Worm (Caenorhabditis elegans) whole organism, L3 larva: ENCODE results near the gene hal-3.

Experiments used
- R02D3.7 ChIP-seq: fragments of 150-350 bp; optimal IDR thresholded peaks from 2 replicates; lab custom pipeline; 2014; ENCODE audit warnings: missing biosample characterization, missing genetic modification characterization
- ZK546.5 ChIP-seq: sonication (generic microtip); optimal IDR thresholded peaks from 2 replicates; lab custom pipeline; 2017; ENCODE audit warnings: missing biosample characterization, missing genetic modification characterization
- aly-2 ChIP-seq: fragments of 150-350 bp; optimal IDR thresholded peaks from 2 replicates; lab custom pipeline; 2014; ENCODE audit warnings: missing biosample characterization, missing genetic modification characterization
- ama-1 ChIP-seq: fragments of 150-350 bp; optimal IDR thresholded peaks from 2 replicates; lab custom pipeline; 2018
- ceh-16 ChIP-seq: sonication (generic microtip); optimal IDR thresholded peaks from 2 replicates; lab custom pipeline; 2017; ENCODE audit warnings: missing biosample characterization, missing genetic modification characterization
- ceh-28 ChIP-seq: fragments of 150-350 bp; optimal IDR thresholded peaks from 2 replicates; lab custom pipeline; 2014; ENCODE audit warnings: missing biosample characterization, missing genetic modification reagents, missing genetic modification characterization
- ceh-82 ChIP-seq: fragments of 150-350 bp; optimal IDR thresholded peaks from 2 replicates; lab custom pipeline; 2014; ENCODE audit warnings: missing biosample characterization, missing genetic modification characterization
- ceh-9 ChIP-seq: sonication (generic microtip); optimal IDR thresholded peaks from 2 replicates; lab custom pipeline; 2018; ENCODE audit warnings: missing biosample characterization, missing genetic modification characterization
- daf-12 ChIP-seq: fragments of 150-350 bp; optimal IDR thresholded peaks from 2 replicates; lab custom pipeline; 2014; ENCODE audit warnings: missing biosample characterization, missing genetic modification reagents, missing genetic modification characterization
- egl-27 ChIP-seq: sonication (generic microtip); optimal IDR thresholded peaks from 4 replicates; lab custom pipeline; 2017; ENCODE audit warnings: missing biosample characterization, missing genetic modification reagents, missing genetic modification characterization
- egl-5 ChIP-seq: fragments of 150-350 bp; optimal IDR thresholded peaks from 2 replicates; lab custom pipeline; 2017; ENCODE audit warnings: missing biosample characterization, missing genetic modification reagents, missing genetic modification characterization, inconsistent platforms
- elt-1 ChIP-seq: fragments of 150-350 bp; optimal IDR thresholded peaks from 2 replicates; lab custom pipeline; 2014; ENCODE audit warnings: missing biosample characterization, missing genetic modification characterization
- elt-2 ChIP-seq: sonication (generic microtip); optimal IDR thresholded peaks from 2 replicates; lab custom pipeline; 2016; ENCODE audit warnings: missing genetic modification reagents, mild to moderate bottlenecking, missing genetic modification characterization, missing compliant biosample characterization
- elt-3 ChIP-seq, 3 experiments: fragments of 150-350 bp in 1 of 3; sonication (generic microtip) in 2 of 3; optimal IDR thresholded peaks; 2 replicates in 2 of 3; 4 replicates in 1 of 3; lab custom pipeline; 2014 to 2017; ENCODE audit warnings: missing biosample characterization in 3 of 3, missing genetic modification characterization in 3 of 3
- fkh-10 ChIP-seq: sonication (generic microtip); optimal IDR thresholded peaks from 2 replicates; lab custom pipeline; 2017; ENCODE audit warnings: missing biosample characterization, missing genetic modification reagents, missing genetic modification characterization
- fkh-2 ChIP-seq: fragments of 150-350 bp; optimal IDR thresholded peaks from 2 replicates; lab custom pipeline; 2014; ENCODE audit warnings: missing biosample characterization, missing genetic modification reagents, missing genetic modification characterization
- hmg-11 ChIP-seq: sonication (generic microtip); optimal IDR thresholded peaks from 2 replicates; lab custom pipeline; 2016; ENCODE audit warnings: missing genetic modification characterization, missing compliant biosample characterization
- jun-1 ChIP-seq: fragments of 150-350 bp; optimal IDR thresholded peaks from 2 replicates; lab custom pipeline; 2014; ENCODE audit warnings: missing biosample characterization, missing genetic modification reagents, missing genetic modification characterization
- lin-15B ChIP-seq: fragments of 150-350 bp; optimal IDR thresholded peaks from 2 replicates; lab custom pipeline; 2014; ENCODE audit warnings: missing biosample characterization, missing genetic modification characterization
- lin-39 ChIP-seq: fragments of 150-350 bp; optimal IDR thresholded peaks from 2 replicates; lab custom pipeline; 2018; ENCODE audit warnings: missing biosample characterization, missing genetic modification reagents, missing genetic modification characterization
- lsy-12 ChIP-seq: sonication (generic microtip); optimal IDR thresholded peaks from 2 replicates; lab custom pipeline; 2016; ENCODE audit warnings: mild to moderate bottlenecking, missing genetic modification characterization, missing compliant biosample characterization
- nfya-1 ChIP-seq: sonication (generic microtip); optimal IDR thresholded peaks from 2 replicates; lab custom pipeline; 2017; ENCODE audit warnings: missing genetic modification characterization, mild to moderate bottlenecking, missing compliant biosample characterization, antibody characterized with exemption, moderate library complexity; ENCODE audit not compliant: insufficient read depth
- nhr-11 ChIP-seq: fragments of 150-350 bp; optimal IDR thresholded peaks from 2 replicates; lab custom pipeline; 2014; ENCODE audit warnings: missing biosample characterization, missing genetic modification characterization
- nhr-12 ChIP-seq: fragments of 150-350 bp; optimal IDR thresholded peaks from 2 replicates; lab custom pipeline; 2014; ENCODE audit warnings: missing biosample characterization, missing genetic modification characterization
- nhr-23 ChIP-seq: fragments of 150-350 bp; optimal IDR thresholded peaks from 2 replicates; lab custom pipeline; 2014; ENCODE audit warnings: missing biosample characterization, missing genetic modification reagents, missing genetic modification characterization
- nhr-237 ChIP-seq: fragments of 150-350 bp; optimal IDR thresholded peaks from 2 replicates; lab custom pipeline; 2014; ENCODE audit warnings: missing biosample characterization, missing genetic modification characterization
- nhr-25 ChIP-seq: sonication (generic microtip); optimal IDR thresholded peaks from 2 replicates; lab custom pipeline; 2017; ENCODE audit warnings: missing biosample characterization, missing genetic modification characterization
- nhr-28 ChIP-seq: fragments of 150-350 bp; optimal IDR thresholded peaks from 2 replicates; lab custom pipeline; 2014; ENCODE audit warnings: missing biosample characterization, missing genetic modification characterization
- nhr-43 ChIP-seq: sonication (generic microtip); optimal IDR thresholded peaks from 2 replicates; lab custom pipeline; 2016; ENCODE audit warnings: mild to moderate bottlenecking, missing genetic modification characterization, missing compliant biosample characterization; ENCODE audit not compliant: poor library complexity, severe bottlenecking
- nhr-67 ChIP-seq: fragments of 150-350 bp; optimal IDR thresholded peaks from 2 replicates; lab custom pipeline; 2014; ENCODE audit warnings: missing biosample characterization, missing genetic modification characterization
- nhr-76 ChIP-seq: fragments of 150-350 bp; sonication (generic microtip); optimal IDR thresholded peaks from 5 replicates; lab custom pipeline; 2014; ENCODE audit warnings: missing biosample characterization, missing genetic modification characterization
- nhr-77 ChIP-seq: fragments of 150-350 bp; optimal IDR thresholded peaks from 2 replicates; lab custom pipeline; 2014; ENCODE audit warnings: missing biosample characterization, missing genetic modification characterization
- pha-4 ChIP-seq: fragments of 150-350 bp; optimal IDR thresholded peaks from 2 replicates; lab custom pipeline; 2014; ENCODE audit warnings: missing biosample characterization, missing genetic modification reagents, missing genetic modification characterization
- pqm-1 ChIP-seq: fragments of 150-350 bp; optimal IDR thresholded peaks from 2 replicates; lab custom pipeline; 2017; ENCODE audit warnings: missing biosample characterization, missing genetic modification characterization, inconsistent platforms
- sea-2 ChIP-seq: fragments of 150-350 bp; sonication (generic microtip); optimal IDR thresholded peaks from 4 replicates; lab custom pipeline; 2014; ENCODE audit warnings: missing biosample characterization, missing genetic modification reagents, missing genetic modification characterization
- skn-1 ChIP-seq: fragments of 150-350 bp; optimal IDR thresholded peaks from 2 replicates; lab custom pipeline; 2014; ENCODE audit warnings: missing biosample characterization, missing genetic modification characterization
- snpc-4 ChIP-seq: fragments of 150-350 bp; optimal IDR thresholded peaks from 2 replicates; lab custom pipeline; 2014; ENCODE audit warnings: missing biosample characterization, missing genetic modification characterization
- tbx-2 ChIP-seq: sonication (generic microtip); optimal IDR thresholded peaks from 2 replicates; lab custom pipeline; 2016; ENCODE audit warnings: mild to moderate bottlenecking, missing genetic modification characterization, missing compliant biosample characterization
- unc-39 ChIP-seq: sonication (generic microtip); optimal IDR thresholded peaks from 4 replicates; lab custom pipeline; 2017; ENCODE audit warnings: missing biosample characterization, missing genetic modification characterization
- unc-62 ChIP-seq: fragments of 150-350 bp; sonication (generic microtip); optimal IDR thresholded peaks from 4 replicates; lab custom pipeline; 2014; ENCODE audit warnings: missing biosample characterization, missing genetic modification reagents, missing genetic modification characterization
- zag-1 ChIP-seq: fragments of 150-350 bp; optimal IDR thresholded peaks from 2 replicates; lab custom pipeline; 2014; ENCODE audit warnings: missing biosample characterization, missing genetic modification characterization
- ztf-11 ChIP-seq: fragments of 150-350 bp; optimal IDR thresholded peaks from 2 replicates; lab custom pipeline; 2014; ENCODE audit warnings: missing biosample characterization, missing genetic modification characterization
- ztf-4 ChIP-seq: fragments of 150-350 bp; optimal IDR thresholded peaks from 2 replicates; lab custom pipeline; 2014; ENCODE audit warnings: missing biosample characterization, missing genetic modification characterization

Gene hal-3

ce11 chrII:9649191-9649590 is 32.3 kb upstream of the hal-3 start, which contains the start of gene ZK1307.9:
TSS of gene ZK1307.9 (plus strand) at chrII:9649491.
- no peak for TF ChIP-seq lin-39
- TF ChIP-seq tbx-2 (tag; lab: Kevin White, UChicago): no peak
- no peak for TF ChIP-seq elt-3 (tag; optimal IDR thresholded peaks at IDR 0.05; lab: Kevin White, UChicago)
- no peak for TF ChIP-seq lin-15B (tag; lab: Kevin White, UChicago)
- TF ChIP-seq elt-2: no peak
- TF ChIP-seq nhr-43 (tag; lab: Kevin White, UChicago): no peak
- TF ChIP-seq skn-1 (tag; lab: Kevin White, UChicago): no peak
- TF ChIP-seq pha-4 (tag; lab: Kevin White, UChicago): no peak
- no peak for TF ChIP-seq ama-1 (lab: Kevin White, UChicago)
- no peak for TF ChIP-seq nhr-76 (tag; lab: Kevin White, UChicago)
- no peak for TF ChIP-seq ceh-82
- TF ChIP-seq nfya-1 (tag; lab: Kevin White, UChicago): no peak

DNA sequence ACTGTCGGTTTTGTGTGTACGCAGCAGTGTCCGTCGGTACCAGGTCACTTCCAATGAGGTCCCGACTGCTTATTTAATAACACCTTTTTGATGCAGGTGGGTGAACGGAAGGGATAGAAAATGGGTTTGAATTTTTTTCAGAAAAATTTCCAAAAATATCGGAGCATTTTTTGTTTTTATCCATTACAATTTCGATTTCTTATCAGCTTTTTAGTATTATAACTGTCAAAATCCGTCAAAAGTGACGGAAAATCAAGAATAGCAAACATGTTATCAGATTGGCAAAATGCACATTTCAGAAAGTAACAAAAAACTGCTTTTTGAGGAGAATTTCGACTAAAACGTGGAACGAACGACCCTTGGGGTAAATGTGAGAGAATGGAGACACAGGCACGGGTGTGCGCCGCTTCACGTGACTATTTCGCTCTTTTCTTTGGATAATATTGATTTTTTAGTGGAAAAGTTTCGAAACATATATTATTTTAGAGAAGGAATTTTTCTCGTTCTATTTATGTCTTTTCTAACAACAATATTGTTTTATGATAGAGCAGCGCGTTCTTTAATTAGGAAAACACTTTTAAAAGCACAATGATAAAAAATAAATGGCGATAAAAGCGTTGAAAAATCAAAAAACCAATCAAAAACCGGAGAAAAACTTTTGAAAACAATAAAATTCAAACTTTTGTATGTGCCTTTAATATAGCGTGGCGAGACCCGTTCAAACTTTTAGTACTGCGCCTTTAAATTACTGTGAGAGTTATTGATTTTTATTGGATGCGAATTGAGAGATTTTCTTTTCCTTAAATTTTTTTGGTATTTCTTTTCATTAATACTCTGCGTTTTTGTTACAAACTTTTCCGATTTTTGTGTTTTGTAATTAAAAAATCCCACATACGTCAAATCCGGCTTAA is 30.3 kb upstream of the hal-3 start, which contains the start of gene sqv-8:
sqv-8 (plus strand) TSS at position 51 of the 911 bp plus-strand sequence.
- TF ChIP-seq lin-15B (tag; lab: Kevin White, UChicago) (no peak), ztf-11 (no peak), elt-2 (peak; percentile 73), ceh-9 (tag; lab: Kevin White, UChicago) (no peak), snpc-4 (tag; lab: Kevin White, UChicago) (no peak), nhr-25 (tag; lab: Kevin White, UChicago) (no peak), sea-2 (GFP tag; lab: Kevin White, UChicago) (no peak), tbx-2 (tag; lab: Kevin White, UChicago) (no peak), elt-3 (tag; optimal IDR thresholded peaks at IDR 0.05; lab: Kevin White, UChicago) (no peak), nfya-1 (tag; lab: Kevin White, UChicago) (peak; percentile 33), zag-1 (tag; lab: Kevin White, UChicago) (no peak), fkh-2 (tag; lab: Kevin White, UChicago) (no peak), ceh-28 (tag; lab: Kevin White, UChicago) (peak; percentile 63), unc-39 (tag; lab: Kevin White, UChicago) (no peak)
- TF ChIP-seq, all 47 proteins: peak for 3

DNA sequence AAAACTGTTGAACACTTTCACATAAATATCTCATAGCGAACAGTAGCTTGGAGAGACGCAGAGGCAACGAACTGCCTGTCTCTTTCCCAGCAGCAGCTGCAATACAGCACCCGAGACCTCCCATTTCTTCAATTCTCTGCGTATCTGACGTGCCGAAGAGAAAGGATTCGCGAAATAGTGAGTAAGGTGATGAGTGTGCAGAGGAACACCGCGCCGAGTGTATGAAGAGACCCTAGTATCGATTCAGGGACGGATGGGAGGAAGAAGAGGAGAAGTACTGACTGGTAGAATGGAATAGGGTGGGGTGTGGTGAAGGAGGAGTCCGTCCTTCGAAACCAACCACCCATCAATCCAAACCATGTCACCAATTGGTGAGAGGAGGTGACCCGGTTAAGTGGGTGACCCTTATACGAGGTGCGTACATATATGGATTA is 29.2 kb upstream of the hal-3 start:
- TF ChIP-seq lsy-12 (tag; lab: Kevin White, UChicago): peak; percentile 56
- TF ChIP-seq nfya-1 (tag; lab: Kevin White, UChicago): peak; percentile 88
- TF ChIP-seq skn-1 (tag; lab: Kevin White, UChicago): no peak
- no peak for TF ChIP-seq nhr-237 (tag; lab: Kevin White, UChicago)
- TF ChIP-seq R02D3.7 (tag; lab: Kevin White, UChicago): peak; percentile 47
- TF ChIP-seq ztf-4 (tag; lab: Kevin White, UChicago): no peak
- peak; percentile 77 for TF ChIP-seq pha-4 (tag; lab: Kevin White, UChicago)
- TF ChIP-seq elt-2: peak; percentile 60
- TF ChIP-seq unc-39 (tag; lab: Kevin White, UChicago): no peak
- peak; percentile 86 for TF ChIP-seq hmg-11
- TF ChIP-seq elt-3 (tag; optimal IDR thresholded peaks at IDR 0.05; lab: Kevin White, UChicago): no peak
- TF ChIP-seq nhr-43 (tag; lab: Kevin White, UChicago): peak; percentile 41
- TF ChIP-seq tbx-2 (tag; lab: Kevin White, UChicago): peak; percentile 30
- no peak for TF ChIP-seq egl-27
- peak; percentile 13 for TF ChIP-seq pqm-1
- no peak for TF ChIP-seq aly-2 (tag; lab: Kevin White, UChicago)
- TF ChIP-seq ZK546.5 (tag; lab: Kevin White, UChicago): no peak
- no peak for TF ChIP-seq ceh-16 (tag; lab: Kevin White, UChicago)
- no peak for TF ChIP-seq fkh-2 (tag; lab: Kevin White, UChicago)
- no peak for TF ChIP-seq zag-1 (tag; lab: Kevin White, UChicago)
- TF ChIP-seq ztf-11: no peak
- peak; percentile 64 for TF ChIP-seq unc-62 (GFP tag; lab: Kevin White, UChicago)
- peak; percentile 86 for TF ChIP-seq ama-1 (lab: Kevin White, UChicago)
- TF ChIP-seq nhr-77 (tag; lab: Kevin White, UChicago): no peak
- no peak for TF ChIP-seq ceh-82
- TF ChIP-seq jun-1: peak; percentile 43
- TF ChIP-seq daf-12: no peak
- no peak for TF ChIP-seq fkh-10 (GFP tag; lab: Kevin White, UChicago)
- no peak for TF ChIP-seq sea-2 (GFP tag; lab: Kevin White, UChicago)
- TF ChIP-seq elt-1 (tag; lab: Kevin White, UChicago): peak; percentile 73
- no peak for TF ChIP-seq nhr-67 (tag; lab: Kevin White, UChicago)
- TF ChIP-seq egl-5: peak; percentile 92
- peak; percentile 4 for TF ChIP-seq snpc-4 (tag; lab: Kevin White, UChicago)
- peak; percentile 78 for TF ChIP-seq nhr-11 (tag; lab: Kevin White, UChicago)
- peak; percentile 76 for TF ChIP-seq nhr-23 (tag; lab: Kevin White, UChicago)
- TF ChIP-seq nhr-12 (tag; lab: Kevin White, UChicago): no peak
- no peak for TF ChIP-seq ceh-9 (tag; lab: Kevin White, UChicago)
- no peak for TF ChIP-seq nhr-28
- peak; percentile 88 for TF ChIP-seq nhr-25 (tag; lab: Kevin White, UChicago)
- peak; percentile 85 for TF ChIP-seq ceh-28 (tag; lab: Kevin White, UChicago)
- peak; percentile 52 for TF ChIP-seq lin-15B (tag; lab: Kevin White, UChicago)
